Worm (Caenorhabditis elegans) whole organism, L4 larva: Measurements from ENCODE around the gene atp-2.

Experiments
- F10B5.3 ChIP-seq: sonication (generic microtip); optimal IDR thresholded peaks from 2 replicates; lab custom pipeline; 2016; ENCODE audit warnings: mild to moderate bottlenecking, missing genetic modification characterization, missing compliant biosample characterization
- ZK546.5 ChIP-seq, 2 experiments: sonication (generic microtip); optimal IDR thresholded peaks; 2 replicates each; lab custom pipeline; 2017; ENCODE audit warnings: missing biosample characterization in 2 of 2, missing genetic modification characterization in 2 of 2
- duxl-1 ChIP-seq: sonication (generic microtip); optimal IDR thresholded peaks from 2 replicates; lab custom pipeline; 2016; ENCODE audit warnings: mild to moderate bottlenecking, missing genetic modification characterization, moderate library complexity, missing compliant biosample characterization; ENCODE audit not compliant: poor library complexity
- fkh-10 ChIP-seq: fragments of 150-350 bp; optimal IDR thresholded peaks from 2 replicates; lab custom pipeline; 2014; ENCODE audit warnings: missing biosample characterization, missing genetic modification reagents, missing genetic modification characterization
- lsy-2 ChIP-seq, 2 experiments: fragments of 150-350 bp in 1 of 2; sonication (generic microtip) in 1 of 2; optimal IDR thresholded peaks; 2 replicates each; lab custom pipeline; 2014 to 2017; ENCODE audit warnings: missing biosample characterization in 2 of 2, missing genetic modification characterization in 2 of 2
- nhr-25 ChIP-seq: sonication (generic microtip); optimal IDR thresholded peaks from 2 replicates; lab custom pipeline; 2017; ENCODE audit warnings: missing genetic modification characterization, mild to moderate bottlenecking, missing compliant biosample characterization, antibody characterized with exemption, moderate library complexity, borderline replicate concordance; ENCODE audit not compliant: insufficient read depth
- nhr-28 ChIP-seq: fragments of 150-350 bp; optimal IDR thresholded peaks from 2 replicates; lab custom pipeline; 2014; ENCODE audit warnings: missing biosample characterization, missing genetic modification characterization
- pqm-1 ChIP-seq: sonication (generic microtip); optimal IDR thresholded peaks from 2 replicates; lab custom pipeline; 2017; ENCODE audit warnings: missing biosample characterization, missing genetic modification characterization
- snpc-4 ChIP-seq: fragments of 150-350 bp; optimal IDR thresholded peaks from 2 replicates; lab custom pipeline; 2014; ENCODE audit warnings: missing biosample characterization, missing genetic modification characterization
- unc-130 ChIP-seq: sonication (generic microtip); optimal IDR thresholded peaks from 2 replicates; lab custom pipeline; 2016; ENCODE audit warnings: missing genetic modification reagents, missing genetic modification characterization, missing compliant biosample characterization
- zag-1 ChIP-seq: fragments of 150-350 bp; optimal IDR thresholded peaks from 2 replicates; lab custom pipeline; 2014; ENCODE audit warnings: missing biosample characterization, missing genetic modification characterization
- zip-11 ChIP-seq: fragments of 200-800 bp; sonication (Bioruptor generic); IDR thresholded peaks from 2 replicates; pipeline ENCODE4 v1.3.6; 2022; ENCODE audit warnings: missing genetic modification characterization, missing compliant biosample characterization
- zip-2 ChIP-seq: fragments of 150-350 bp; optimal IDR thresholded peaks from 2 replicates; lab custom pipeline; 2014; ENCODE audit warnings: missing biosample characterization, missing genetic modification characterization

ce11 chrIII:5214162-5214561, 14.1 kb upstream of the atp-2 start:
- no peak for TF ChIP-seq zag-1
- no peak for TF ChIP-seq duxl-1 (tag; lab: Kevin White, UChicago)
- TF ChIP-seq ZK546.5 (tag; optimal IDR thresholded peaks at IDR 0.05; lab: Kevin White, UChicago) = no peak
- TF ChIP-seq fkh-10 (GFP tag; lab: Kevin White, UChicago) = no peak
- TF ChIP-seq F10B5.3 (tag; lab: Kevin White, UChicago) = no peak
- TF ChIP-seq unc-130 (GFP tag; lab: Kevin White, UChicago) = no peak
- TF ChIP-seq zip-11 (GFP tag; lab: Robert Waterston, UW) = no peak
- no peak for TF ChIP-seq nhr-25 (tag; lab: Kevin White, UChicago)
- TF ChIP-seq snpc-4 = no peak
- no peak for TF ChIP-seq lsy-2 (tag; optimal IDR thresholded peaks at IDR 0.05; lab: Kevin White, UChicago)
- TF ChIP-seq pqm-1 (tag; lab: Kevin White, UChicago) = no peak
- TF ChIP-seq nhr-28 = no peak
- no peak for TF ChIP-seq zip-2 (tag; lab: Kevin White, UChicago)
